Worm (Caenorhabditis elegans) whole organism, L3 larva: ENCODE data around the gene cex-2.

Source experiments
- egl-27 ChIP-seq: sonication (generic microtip); optimal IDR thresholded peaks from 4 replicates; lab custom pipeline; 2017; ENCODE audit warnings: missing biosample characterization, missing genetic modification reagents, missing genetic modification characterization
- lin-39 ChIP-seq: fragments of 150-350 bp; optimal IDR thresholded peaks from 2 replicates; lab custom pipeline; 2018; ENCODE audit warnings: missing biosample characterization, missing genetic modification reagents, missing genetic modification characterization
- nhr-11 ChIP-seq: fragments of 150-350 bp; optimal IDR thresholded peaks from 2 replicates; lab custom pipeline; 2014; ENCODE audit warnings: missing biosample characterization, missing genetic modification characterization
- pha-4 ChIP-seq: fragments of 150-350 bp; optimal IDR thresholded peaks from 2 replicates; lab custom pipeline; 2014; ENCODE audit warnings: missing biosample characterization, missing genetic modification reagents, missing genetic modification characterization
- sea-2 ChIP-seq: fragments of 150-350 bp; sonication (generic microtip); optimal IDR thresholded peaks from 4 replicates; lab custom pipeline; 2014; ENCODE audit warnings: missing biosample characterization, missing genetic modification reagents, missing genetic modification characterization
- snpc-4 ChIP-seq: fragments of 150-350 bp; optimal IDR thresholded peaks from 2 replicates; lab custom pipeline; 2014; ENCODE audit warnings: missing biosample characterization, missing genetic modification characterization
- ztf-11 ChIP-seq: fragments of 150-350 bp; optimal IDR thresholded peaks from 2 replicates; lab custom pipeline; 2014; ENCODE audit warnings: missing biosample characterization, missing genetic modification characterization

- TF ChIP-seq ztf-11, result no peak
- TF ChIP-seq snpc-4 (tag; lab: Kevin White, UChicago), result no peak
- no peak for TF ChIP-seq egl-27 (tag; lab: Kevin White, UChicago)
- no peak for TF ChIP-seq sea-2 (GFP tag; lab: Kevin White, UChicago)
- no peak for TF ChIP-seq pha-4 (tag; lab: Kevin White, UChicago)
- no peak for TF ChIP-seq lin-39 (tag; lab: Kevin White, UChicago)
- no peak for TF ChIP-seq nhr-11 (tag; lab: Kevin White, UChicago)
Measured at ce11 chrII:7813645-7814044, 21.6 kb downstream of the cex-2 start.
